Fruit fly (Drosophila melanogaster) whole organism, adult: ENCODE data around the gene pum.

ENCODE experiments used
- CG11617 ChIP-seq: fragments of 200-800 bp; sonication (Bioruptor generic); optimal IDR thresholded peaks from 2 replicates; lab custom pipeline; 2017; ENCODE audit warnings: mild to moderate bottlenecking, missing biosample characterization, missing genetic modification reagents, missing genetic modification characterization
- CG12768 ChIP-seq: fragments of 200-800 bp; sonication (Bioruptor generic); optimal IDR thresholded peaks from 2 replicates; lab custom pipeline; 2017; ENCODE audit warnings: missing biosample characterization, missing genetic modification characterization, mild to moderate bottlenecking, moderate library complexity, missing genetic modification reagents
- CG14711 ChIP-seq: fragments of 200-800 bp; sonication (Bioruptor generic); optimal IDR thresholded peaks from 2 replicates; lab custom pipeline; 2018; ENCODE audit warnings: missing biosample characterization, mild to moderate bottlenecking, missing genetic modification characterization, moderate library complexity
- CG1620 ChIP-seq: fragments of 200-800 bp; sonication (Bioruptor generic); optimal IDR thresholded peaks from 2 replicates; lab custom pipeline; 2016; ENCODE audit warnings: missing biosample characterization, missing genetic modification characterization
- CG33017 ChIP-seq: fragments of 200-800 bp; sonication (Bioruptor generic); optimal IDR thresholded peaks from 2 replicates; lab custom pipeline; 2018; ENCODE audit warnings: missing biosample characterization, mild to moderate bottlenecking, missing genetic modification characterization, moderate library complexity
- CG5204 ChIP-seq: fragments of 200-800 bp; sonication (Bioruptor generic); optimal IDR thresholded peaks from 2 replicates; lab custom pipeline; 2016; ENCODE audit warnings: missing biosample characterization, missing genetic modification characterization
- CG7045 ChIP-seq: fragments of 200-800 bp; sonication (Bioruptor generic); optimal IDR thresholded peaks from 2 replicates; lab custom pipeline; 2017; ENCODE audit warnings: missing biosample characterization, mild to moderate bottlenecking, missing genetic modification characterization
- CG7101 ChIP-seq: fragments of 200-800 bp; sonication (Bioruptor generic); optimal IDR thresholded peaks from 2 replicates; lab custom pipeline; 2018; ENCODE audit warnings: missing biosample characterization, mild to moderate bottlenecking, missing genetic modification characterization, moderate library complexity
- Clk ChIP-seq: fragments of 200-800 bp; sonication (Bioruptor generic); optimal IDR thresholded peaks from 2 replicates; lab custom pipeline; 2017; ENCODE audit warnings: missing biosample characterization, missing genetic modification characterization
- Crg-1 ChIP-seq: fragments of 200-800 bp; sonication (Bioruptor generic); optimal IDR thresholded peaks from 2 replicates; lab custom pipeline; 2016; ENCODE audit warnings: missing biosample characterization, missing genetic modification characterization
- Hr96 ChIP-seq: fragments of 200-800 bp; sonication (Bioruptor generic); optimal IDR thresholded peaks from 2 replicates; lab custom pipeline; 2016; ENCODE audit warnings: missing biosample characterization, missing genetic modification characterization
- Mnt ChIP-seq: fragments of 200-800 bp; sonication (Bioruptor generic); optimal IDR thresholded peaks from 2 replicates; lab custom pipeline; 2016; ENCODE audit warnings: missing biosample characterization, mild to moderate bottlenecking, missing genetic modification characterization
- bab1 ChIP-seq: fragments of 200-800 bp; sonication (Bioruptor generic); optimal IDR thresholded peaks from 3 replicates; lab custom pipeline; 2019; ENCODE audit warnings: missing biosample characterization, mild to moderate bottlenecking, missing genetic modification characterization, moderate library complexity
- cic ChIP-seq: fragments of 200-800 bp; sonication (Bioruptor generic); optimal IDR thresholded peaks from 2 replicates; lab custom pipeline; 2017; ENCODE audit warnings: missing biosample characterization, mild to moderate bottlenecking, missing genetic modification characterization, moderate library complexity
- cnc ChIP-seq, 2 experiments: fragments of >200 bp; optimal IDR thresholded peaks; 2 replicates each; lab custom pipeline; 2017
- kay ChIP-seq: fragments of 200-800 bp; sonication (Bioruptor generic); peaks from one replicate; lab custom pipeline; 2016; ENCODE audit warnings: missing biosample characterization, missing genetic modification characterization, borderline replicate concordance
- ovo ChIP-seq: fragments of 200-800 bp; sonication (Bioruptor generic); optimal IDR thresholded peaks from 2 replicates; lab custom pipeline; 2016; ENCODE audit warnings: missing biosample characterization, missing genetic modification characterization
- pad ChIP-seq: fragments of 200-800 bp; sonication (Bioruptor generic); optimal IDR thresholded peaks from 3 replicates; lab custom pipeline; 2017; ENCODE audit warnings: missing biosample characterization, missing genetic modification characterization, mild to moderate bottlenecking, moderate library complexity, missing genetic modification reagents
- tj ChIP-seq: fragments of 200-800 bp; sonication (Bioruptor generic); optimal IDR thresholded peaks from 3 replicates; lab custom pipeline; 2017; ENCODE audit warnings: missing biosample characterization, mild to moderate bottlenecking, missing genetic modification characterization, moderate library complexity
- toe ChIP-seq: fragments of 200-800 bp; sonication (Bioruptor generic); optimal IDR thresholded peaks from 2 replicates; lab custom pipeline; 2016; ENCODE audit warnings: missing biosample characterization, missing genetic modification characterization

The pum gene

dm6 chr3R:9033619-9034401, 203.7 kb downstream of the pum start:
- peak; percentile 25 for TF ChIP-seq toe (GFP tag; lab: Kevin White, UChicago)
- TF ChIP-seq ovo (GFP tag; lab: Kevin White, UChicago): peak; percentile 64
- TF ChIP-seq Hr96 (GFP tag; lab: Kevin White, UChicago): peak; percentile 48
- TF ChIP-seq cnc (optimal IDR thresholded peaks at IDR 0.05; lab: Kevin White, UChicago): no peak
- no peak for TF ChIP-seq CG5204 (GFP tag; lab: Kevin White, UChicago)
- peak; percentile 86 for TF ChIP-seq CG11617
- TF ChIP-seq Clk (GFP tag; lab: Kevin White, UChicago): no peak
- peak; percentile 26 for TF ChIP-seq Mnt
- peak; percentile 72 for TF ChIP-seq CG33017 (tag; lab: Kevin White, UChicago)
- peak; percentile 24 for TF ChIP-seq cic (GFP tag; lab: Kevin White, UChicago)
- peak; percentile 46 for TF ChIP-seq CG12768 (GFP tag; lab: Kevin White, UChicago)
- TF ChIP-seq CG7045 (GFP tag; lab: Kevin White, UChicago): peak; percentile 59
- TF ChIP-seq CG14711: peak; percentile 73
- TF ChIP-seq kay (GFP tag; lab: Kevin White, UChicago): peak; percentile 51
- TF ChIP-seq Crg-1: peak; percentile 45
- peak; percentile 84 for TF ChIP-seq tj (GFP tag; lab: Kevin White, UChicago)
- peak; percentile 87 for TF ChIP-seq bab1 (GFP tag; lab: Kevin White, UChicago)
- TF ChIP-seq CG1620: peak; percentile 12
- TF ChIP-seq pad: peak; percentile 62
- TF ChIP-seq CG7101 (tag; lab: Kevin White, UChicago): peak; percentile 75

dm6 chr3R:9031797-9032418, 205.6 kb downstream of the pum start:
- no peak for TF ChIP-seq cic (GFP tag; lab: Kevin White, UChicago)
- TF ChIP-seq CG1620: no peak
- peak; percentile 19 for TF ChIP-seq tj (GFP tag; lab: Kevin White, UChicago)
- peak; percentile 51 for TF ChIP-seq CG7045 (GFP tag; lab: Kevin White, UChicago)
- TF ChIP-seq CG33017 (tag; lab: Kevin White, UChicago): peak; percentile 81
- no peak for TF ChIP-seq ovo (GFP tag; lab: Kevin White, UChicago)
- TF ChIP-seq Hr96 (GFP tag; lab: Kevin White, UChicago): peak; percentile 40
- TF ChIP-seq CG7101 (tag; lab: Kevin White, UChicago): peak; percentile 73
- peak; percentile 73 for TF ChIP-seq bab1 (GFP tag; lab: Kevin White, UChicago)
- no peak for TF ChIP-seq cnc (optimal IDR thresholded peaks at IDR 0.05; lab: Kevin White, UChicago)
- peak; percentile 40 for TF ChIP-seq pad
- TF ChIP-seq CG11617: peak; percentile 37
- TF ChIP-seq Clk (GFP tag; lab: Kevin White, UChicago): peak; percentile 33
- TF ChIP-seq kay (GFP tag; lab: Kevin White, UChicago): peak; percentile 96
- TF ChIP-seq CG14711: peak; percentile 75
- TF ChIP-seq Crg-1: no peak

dm6 chr3R:9030750-9031128, 206.7 kb downstream of the pum start:
- TF ChIP-seq kay (GFP tag; lab: Kevin White, UChicago): peak; percentile 98
- TF ChIP-seq CG11617: no peak

- TF ChIP-seq CG33017 (tag; lab: Kevin White, UChicago) (no peak), CG5204 (GFP tag; lab: Kevin White, UChicago) (no peak), Mnt (no peak), toe (GFP tag; lab: Kevin White, UChicago) (no peak), bab1 (GFP tag; lab: Kevin White, UChicago) (no peak), pad (no peak), cic (GFP tag; lab: Kevin White, UChicago) (no peak), CG14711 (no peak), Hr96 (GFP tag; lab: Kevin White, UChicago) (no peak), CG7101 (tag; lab: Kevin White, UChicago) (no peak), Clk (GFP tag; lab: Kevin White, UChicago) (no peak), CG1620 (no peak), kay (GFP tag; lab: Kevin White, UChicago) (no peak), ovo (GFP tag; lab: Kevin White, UChicago) (no peak), tj (GFP tag; lab: Kevin White, UChicago) (no peak)
These were observed 207.3 kb downstream of the pum start for dm6 chr3R:9030006-9030749.

- no peak for TF ChIP-seq pad
- no peak for TF ChIP-seq CG11617
- no peak for TF ChIP-seq CG33017 (tag; lab: Kevin White, UChicago)
- TF ChIP-seq Hr96 (GFP tag; lab: Kevin White, UChicago): no peak
- no peak for TF ChIP-seq bab1 (GFP tag; lab: Kevin White, UChicago)
- no peak for TF ChIP-seq CG14711
- TF ChIP-seq CG5204 (GFP tag; lab: Kevin White, UChicago): no peak
- TF ChIP-seq tj (GFP tag; lab: Kevin White, UChicago): no peak
- no peak for TF ChIP-seq Crg-1
- no peak for TF ChIP-seq toe (GFP tag; lab: Kevin White, UChicago)
- TF ChIP-seq cic (GFP tag; lab: Kevin White, UChicago): no peak
- no peak for TF ChIP-seq CG1620
- no peak for TF ChIP-seq CG7045 (GFP tag; lab: Kevin White, UChicago)
- no peak for TF ChIP-seq CG12768 (GFP tag; lab: Kevin White, UChicago)
- no peak for TF ChIP-seq Mnt
- TF ChIP-seq CG7101 (tag; lab: Kevin White, UChicago): no peak
- no peak for TF ChIP-seq cnc (optimal IDR thresholded peaks at IDR 0.05; lab: Kevin White, UChicago)
- no peak for TF ChIP-seq ovo (GFP tag; lab: Kevin White, UChicago)
These were observed 208.1 kb downstream of the pum start for dm6 chr3R:9029411-9029810.
